Worm (Caenorhabditis elegans) whole organism, young adult: ENCODE measurements around the gene ZK380.4.

Experiments
- B0035.1 ChIP-seq: sonication (generic microtip); optimal IDR thresholded peaks from 2 replicates; lab custom pipeline; 2016; ENCODE audit warnings: missing genetic modification characterization, mild to moderate bottlenecking, missing compliant biosample characterization, missing genotype, missing genetic modification reagents
- ama-1 ChIP-seq, 3 experiments: fragments of 150-350 bp in 1 of 3; sonication (generic microtip) in 2 of 3; optimal IDR thresholded peaks; 2 replicates each; lab custom pipeline; 2014 to 2018; ENCODE audit warnings: missing biosample characterization in 2 of 3, missing genetic modification characterization in 2 of 3, missing genetic modification reagents in 2 of 3
- dpff-1 ChIP-seq: sonication (generic microtip); optimal IDR thresholded peaks from 2 replicates; lab custom pipeline; 2017; ENCODE audit warnings: mild to moderate bottlenecking, missing genetic modification characterization, missing compliant biosample characterization
- lin-35 ChIP-seq, 3 experiments: fragments of 150-350 bp in 2 of 3; sonication (generic microtip) in 1 of 3; optimal IDR thresholded peaks; 2 replicates each; lab custom pipeline; 2014 to 2018; ENCODE audit warnings: missing biosample characterization in 3 of 3, missing genetic modification characterization in 3 of 3, missing genetic modification reagents in 3 of 3
- ztf-28 ChIP-seq: fragments of 200-800 bp; sonication (Bioruptor generic); IDR thresholded peaks from 2 replicates; pipeline ENCODE4 v1.3.6; 2022; ENCODE audit warnings: missing genetic modification reagents, missing genetic modification characterization, missing compliant biosample characterization

DNA sequence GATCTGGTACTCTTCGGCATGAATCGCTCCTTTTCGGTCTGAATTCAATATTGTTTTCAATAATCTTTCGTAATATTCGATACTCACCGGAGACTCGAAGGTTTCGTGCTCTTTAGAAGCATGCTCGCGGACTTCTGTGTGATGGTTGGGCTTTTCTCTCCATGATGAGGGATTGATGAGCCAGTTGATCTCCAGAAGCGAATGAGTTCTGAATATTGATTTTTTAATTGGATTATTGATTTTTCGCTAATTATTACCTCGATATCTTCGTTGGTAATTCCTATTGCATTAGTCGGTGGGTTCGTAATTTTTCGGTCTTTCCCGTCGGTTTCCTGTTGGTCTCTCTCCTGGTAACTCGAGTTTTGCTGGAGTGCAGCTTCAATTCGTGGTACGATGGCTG lies 15.3 kb upstream of the ZK380.4 start:
- TF ChIP-seq ama-1 (optimal IDR thresholded peaks at IDR 0.05; lab: Kevin White, UChicago) (no peak), ama-1 (GFP tag; optimal IDR thresholded peaks at IDR 0.05; lab: Kevin White, UChicago) (no peak), ztf-28 (GFP tag; lab: Robert Waterston, UW) (no peak), lin-35 (GFP tag; optimal IDR thresholded peaks at IDR 0.05; lab: Kevin White, UChicago) (no peak), B0035.1 (tag; lab: Kevin White, UChicago) (no peak), dpff-1 (tag; lab: Kevin White, UChicago) (no peak)
